Worm (Caenorhabditis elegans) whole organism, young adult: ENCODE results near the gene grl-27.
"Not testable (repeated sequence)": the region's sequence is repeated elsewhere in the genome, so short reads cannot be mapped to it uniquely, and the experiment has no call there.

Source experiments
- B0035.1 ChIP-seq: sonication (generic microtip); optimal IDR thresholded peaks from 2 replicates; lab custom pipeline; 2016; ENCODE audit warnings: missing genetic modification characterization, mild to moderate bottlenecking, missing compliant biosample characterization, missing genotype, missing genetic modification reagents
- C17E4.6 ChIP-seq: fragments of 200-800 bp; sonication (Bioruptor generic); IDR thresholded peaks from 2 replicates; pipeline ENCODE4 v1.3.6; 2022; ENCODE audit warnings: missing genetic modification reagents, missing genetic modification characterization, missing compliant biosample characterization
- F10E7.11 ChIP-seq: sonication (generic microtip); optimal IDR thresholded peaks from 2 replicates; lab custom pipeline; 2017; ENCODE audit warnings: mild to moderate bottlenecking, missing genetic modification characterization, moderate library complexity, missing compliant biosample characterization
- F39B2.1 ChIP-seq: fragments of 200-800 bp; sonication (Bioruptor generic); IDR thresholded peaks from 2 replicates; pipeline ENCODE4 v1.3.6; 2022; ENCODE audit warnings: missing genetic modification reagents, missing genetic modification characterization, missing compliant biosample characterization
- F57A8.1 ChIP-seq: fragments of 200-800 bp; sonication (Bioruptor generic); optimal IDR thresholded peaks from 2 replicates; lab custom pipeline; 2018; ENCODE audit warnings: mild to moderate bottlenecking, missing genetic modification characterization, moderate library complexity, missing compliant biosample characterization
- F57C9.4 ChIP-seq: sonication (generic microtip); optimal IDR thresholded peaks from 2 replicates; lab custom pipeline; 2017; ENCODE audit warnings: mild to moderate bottlenecking, missing genetic modification characterization, missing compliant biosample characterization
- athp-1 ChIP-seq: sonication (generic microtip); optimal IDR thresholded peaks from 2 replicates; lab custom pipeline; 2017; ENCODE audit warnings: mild to moderate bottlenecking, missing genetic modification characterization, missing compliant biosample characterization
- attf-3 ChIP-seq: fragments of 200-800 bp; sonication (Bioruptor generic); conservative IDR thresholded peaks from 2 replicates; pipeline ENCODE4 v1.3.6; 2022; ENCODE audit warnings: missing genetic modification reagents, missing genetic modification characterization, missing compliant biosample characterization
- ceh-58 ChIP-seq: fragments of 200-800 bp; sonication (Bioruptor generic); IDR thresholded peaks from 2 replicates; pipeline ENCODE4 v1.3.6; 2022; ENCODE audit warnings: missing genetic modification characterization, missing compliant biosample characterization
- ceh-91 ChIP-seq: fragments of 200-800 bp; sonication (Bioruptor generic); IDR thresholded peaks from 2 replicates; pipeline ENCODE4 v1.3.6; 2022; ENCODE audit warnings: missing genetic modification reagents, missing genetic modification characterization, missing compliant biosample characterization
- chd-7 ChIP-seq: sonication (generic microtip); optimal IDR thresholded peaks from 2 replicates; lab custom pipeline; 2016; ENCODE audit warnings: mild to moderate bottlenecking, missing genetic modification characterization, moderate library complexity, missing compliant biosample characterization
- dox-1 ChIP-seq: fragments of 200-800 bp; sonication (Bioruptor generic); IDR thresholded peaks from 2 replicates; pipeline ENCODE4 v1.3.6; 2022; ENCODE audit warnings: missing genetic modification reagents, missing genetic modification characterization, missing compliant biosample characterization
- egrh-3 ChIP-seq: fragments of 200-800 bp; sonication (Bioruptor generic); IDR thresholded peaks from 2 replicates; pipeline ENCODE4 v1.3.6; 2022; ENCODE audit warnings: missing genetic modification reagents, missing genetic modification characterization, missing compliant biosample characterization
- gei-17 ChIP-seq: fragments of 200-800 bp; sonication (Bioruptor generic); optimal IDR thresholded peaks from 2 replicates; lab custom pipeline; 2018; ENCODE audit warnings: mild to moderate bottlenecking, missing genetic modification characterization, missing compliant biosample characterization
- him-1 ChIP-seq: sonication (generic microtip); optimal IDR thresholded peaks from 2 replicates; lab custom pipeline; 2016; ENCODE audit warnings: missing genotype, missing genetic modification reagents, missing genetic modification characterization, missing compliant biosample characterization
- hlh-26 ChIP-seq: fragments of 200-800 bp; sonication (Bioruptor generic); conservative IDR thresholded peaks from 2 replicates; pipeline ENCODE4 v1.3.6; 2022; ENCODE audit warnings: missing genetic modification reagents, missing genetic modification characterization, missing compliant biosample characterization
- hrde-1 ChIP-seq: sonication (generic microtip); optimal IDR thresholded peaks from 2 replicates; lab custom pipeline; 2016; ENCODE audit warnings: missing genetic modification characterization, mild to moderate bottlenecking, missing compliant biosample characterization, moderate library complexity, missing genotype, missing genetic modification reagents, borderline replicate concordance
- lag-1 ChIP-seq: fragments of 200-800 bp; sonication (Bioruptor generic); IDR thresholded peaks from 2 replicates; pipeline ENCODE4 v1.3.6; 2022; ENCODE audit warnings: missing genetic modification reagents, missing genetic modification characterization, missing compliant biosample characterization
- let-526 ChIP-seq: fragments of 200-800 bp; sonication (Bioruptor generic); IDR thresholded peaks from 2 replicates; pipeline ENCODE4 v1.3.6; 2022; ENCODE audit warnings: missing genetic modification reagents, missing genetic modification characterization, missing compliant biosample characterization
- lin-54 ChIP-seq: fragments of 200-800 bp; sonication (Bioruptor generic); optimal IDR thresholded peaks from 2 replicates; lab custom pipeline; 2018; ENCODE audit warnings: mild to moderate bottlenecking, missing genetic modification characterization, missing compliant biosample characterization
- lsl-1 ChIP-seq: fragments of 200-800 bp; sonication (Bioruptor generic); optimal IDR thresholded peaks from 2 replicates; lab custom pipeline; 2018; ENCODE audit warnings: mild to moderate bottlenecking, missing genetic modification characterization, moderate library complexity, missing compliant biosample characterization
- madf-10 ChIP-seq: sonication (generic microtip); optimal IDR thresholded peaks from 2 replicates; lab custom pipeline; 2016; ENCODE audit warnings: mild to moderate bottlenecking, missing genetic modification characterization, missing compliant biosample characterization
- madf-3 ChIP-seq: fragments of 200-800 bp; sonication (Bioruptor generic); IDR thresholded peaks from 2 replicates; pipeline ENCODE4 v1.3.6; 2022; ENCODE audit warnings: missing genetic modification reagents, missing genetic modification characterization, missing compliant biosample characterization
- madf-6 ChIP-seq: fragments of 200-800 bp; sonication (Bioruptor generic); IDR thresholded peaks from 2 replicates; pipeline ENCODE4 v1.3.6; 2022; ENCODE audit warnings: missing genetic modification reagents, missing genetic modification characterization, missing compliant biosample characterization
- madf-8 ChIP-seq: fragments of 200-800 bp; sonication (Bioruptor generic); conservative IDR thresholded peaks from 2 replicates; pipeline ENCODE4 v1.3.6; 2022; ENCODE audit warnings: missing genetic modification reagents, missing genetic modification characterization, missing compliant biosample characterization
- mcd-1 ChIP-seq: fragments of 200-800 bp; sonication (Bioruptor generic); IDR thresholded peaks from 2 replicates; pipeline ENCODE4 v1.3.6; 2022; ENCODE audit warnings: missing genetic modification reagents, missing genetic modification characterization, missing compliant biosample characterization
- mes-4 ChIP-seq: sonication (generic microtip); optimal IDR thresholded peaks from 2 replicates; lab custom pipeline; 2016; ENCODE audit warnings: missing genotype, missing genetic modification characterization, missing compliant biosample characterization
- nfya-1 ChIP-seq: sonication (generic microtip); optimal IDR thresholded peaks from 2 replicates; lab custom pipeline; 2017; ENCODE audit warnings: antibody characterized with exemption, missing compliant biosample characterization, missing genetic modification characterization, borderline replicate concordance; ENCODE audit not compliant: insufficient read depth
- nhr-120 ChIP-seq: fragments of 200-800 bp; sonication (Bioruptor generic); IDR thresholded peaks from 2 replicates; pipeline ENCODE4 v1.3.6; 2022; ENCODE audit warnings: missing genetic modification characterization, missing compliant biosample characterization
- nhr-27 ChIP-seq: fragments of 200-800 bp; sonication (Bioruptor generic); optimal IDR thresholded peaks from 2 replicates; lab custom pipeline; 2018; ENCODE audit warnings: mild to moderate bottlenecking, missing genetic modification characterization, moderate library complexity, missing compliant biosample characterization
- pbrm-1 ChIP-seq: fragments of 200-800 bp; sonication (Bioruptor generic); IDR thresholded peaks from 2 replicates; pipeline ENCODE4 v1.3.6; 2022; ENCODE audit warnings: missing genetic modification reagents, missing genetic modification characterization, missing compliant biosample characterization
- snpc-1.1 ChIP-seq: sonication (generic microtip); optimal IDR thresholded peaks from 2 replicates; lab custom pipeline; 2017; ENCODE audit warnings: missing genetic modification characterization, mild to moderate bottlenecking, missing compliant biosample characterization, antibody characterized with exemption, moderate library complexity, missing genotype, missing genetic modification reagents; ENCODE audit not compliant: insufficient read depth
- snpc-1.3 ChIP-seq: sonication (generic microtip); optimal IDR thresholded peaks from 2 replicates; lab custom pipeline; 2017; ENCODE audit warnings: missing genetic modification characterization, mild to moderate bottlenecking, missing compliant biosample characterization, antibody characterized with exemption, moderate library complexity, missing genotype, missing genetic modification reagents; ENCODE audit not compliant: insufficient read depth
- snpc-4 ChIP-seq, 5 experiments: fragments of 150-350 bp in 1 of 5; sonication (generic microtip) in 4 of 5; optimal IDR thresholded peaks; 2 replicates each; lab custom pipeline; 2014 to 2018; ENCODE audit warnings: missing genetic modification characterization in 5 of 5, missing biosample characterization in 3 of 5, antibody characterized with exemption in 2 of 5, mild to moderate bottlenecking in 2 of 5, missing compliant biosample characterization in 2 of 5, missing genotype in 2 of 5, moderate library complexity in 2 of 5, missing genetic modification reagents in 1 of 5
- sptf-2 ChIP-seq: fragments of 200-800 bp; sonication (Bioruptor generic); optimal IDR thresholded peaks from 2 replicates; lab custom pipeline; 2018; ENCODE audit warnings: mild to moderate bottlenecking, missing genetic modification characterization, missing compliant biosample characterization
- zfh-2 ChIP-seq: fragments of 200-800 bp; sonication (Bioruptor generic); conservative IDR thresholded peaks from 2 replicates; pipeline ENCODE4 v1.3.6; 2022; ENCODE audit warnings: missing genetic modification reagents, missing genetic modification characterization, missing compliant biosample characterization
- ztf-28 ChIP-seq: fragments of 200-800 bp; sonication (Bioruptor generic); IDR thresholded peaks from 2 replicates; pipeline ENCODE4 v1.3.6; 2022; ENCODE audit warnings: missing genetic modification reagents, missing genetic modification characterization, missing compliant biosample characterization

The grl-27 gene

ce11 chrV:3578813-3579212 lies 3.2 kb upstream of the grl-27 start, which contains the start of gene pygl-1 (continued):
- no peak for TF ChIP-seq F10E7.11 (tag; lab: Kevin White, UChicago)
- peak; percentile 97 for TF ChIP-seq madf-8 (GFP tag; lab: Robert Waterston, UW)
- TF ChIP-seq dox-1 (GFP tag; lab: Robert Waterston, UW) = peak; percentile 87
- peak; percentile 94 for TF ChIP-seq lin-54
- TF ChIP-seq B0035.1 (tag; lab: Kevin White, UChicago) = no peak
- TF ChIP-seq sptf-2 (GFP tag; lab: Kevin White, UChicago) = no peak
- TF ChIP-seq ztf-28 (GFP tag; lab: Robert Waterston, UW) = peak; percentile 69; the same call in 1 of the 2 replicates
- TF ChIP-seq lag-1 (GFP tag; lab: Robert Waterston, UW) = no peak
- peak; percentile 85 for TF ChIP-seq C17E4.6 (GFP tag; lab: Robert Waterston, UW)
- TF ChIP-seq him-1 (tag; lab: Kevin White, UChicago) = peak; percentile 57
- peak; percentile 74; the same call in 1 of the 2 replicates for TF ChIP-seq pbrm-1 (GFP tag; lab: Robert Waterston, UW)
- no peak for TF ChIP-seq nhr-120
- TF ChIP-seq snpc-4 (GFP tag; optimal IDR thresholded peaks at IDR 0.05; lab: Kevin White, UChicago) = peak; percentile 27
- TF ChIP-seq snpc-4 (tag; optimal IDR thresholded peaks at IDR 0.05; lab: Kevin White, UChicago) = peak in 2 of 4 experiments; percentile 35 to 65
- TF ChIP-seq let-526 (GFP tag; lab: Robert Waterston, UW) = no peak
- TF ChIP-seq snpc-1.1 (tag; lab: Kevin White, UChicago) = peak; percentile 63
- TF ChIP-seq mes-4 = no peak
- no peak for TF ChIP-seq F57C9.4
- no peak for TF ChIP-seq chd-7 (tag; lab: Kevin White, UChicago)
- TF ChIP-seq F57A8.1 (GFP tag; lab: Kevin White, UChicago) = no peak
- peak; percentile 12; the same call in 1 of the 2 replicates for TF ChIP-seq egrh-3 (GFP tag; lab: Robert Waterston, UW)
- TF ChIP-seq madf-3 = peak; percentile 90
- no peak for TF ChIP-seq nhr-27
- peak; percentile 99 for TF ChIP-seq ceh-91 (GFP tag; lab: Robert Waterston, UW)
- TF ChIP-seq madf-6 (GFP tag; lab: Robert Waterston, UW) = peak; percentile 99
- no peak for TF ChIP-seq zfh-2 (GFP tag; lab: Robert Waterston, UW)
- peak; percentile 84 for TF ChIP-seq attf-3 (GFP tag; lab: Robert Waterston, UW)
- peak; percentile 48 for TF ChIP-seq athp-1 (tag; lab: Kevin White, UChicago)
- peak; percentile 71 for TF ChIP-seq hrde-1 (tag; lab: Kevin White, UChicago)
- peak; percentile 92 for TF ChIP-seq snpc-1.3 (tag; lab: Kevin White, UChicago)
- TF ChIP-seq nfya-1 (tag; lab: Kevin White, UChicago) = no peak
- peak; percentile 99 for TF ChIP-seq lsl-1
- TF ChIP-seq mcd-1 (GFP tag; lab: Robert Waterston, UW) = peak; percentile 73
- TF ChIP-seq F39B2.1 = no peak
- no peak for TF ChIP-seq hlh-26 (GFP tag; lab: Robert Waterston, UW)
- TF ChIP-seq ceh-58 (GFP tag; lab: Robert Waterston, UW) = no peak

DNA sequence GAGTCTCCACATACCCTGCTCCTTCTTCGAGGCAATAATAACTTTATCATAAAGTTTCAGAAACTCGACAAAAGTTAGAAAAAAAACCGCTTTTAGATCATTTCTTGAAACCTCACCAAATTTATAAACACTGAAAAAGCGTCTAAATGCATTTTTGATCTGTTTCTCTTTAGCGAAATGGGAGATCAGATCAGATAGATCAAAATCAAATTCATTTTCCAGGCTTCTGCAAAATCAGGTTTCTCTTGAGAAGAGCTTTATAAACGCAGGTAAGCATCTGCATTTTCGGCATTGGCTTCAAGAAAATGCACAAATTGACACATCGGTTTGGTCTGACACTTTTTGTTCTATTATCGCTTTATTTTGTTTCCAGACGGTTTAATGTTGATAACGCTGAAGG lies 3.3 kb downstream of the grl-27 start, which contains the start of gene F40C5.1:
TSS of gene F40C5.1 (plus strand) at position 301 of the 400 bp plus-strand sequence.
- not testable (repeated sequence) for TF ChIP-seq gei-17 (GFP tag; lab: Kevin White, UChicago); madf-10 (tag; lab: Kevin White, UChicago); C17E4.6 (GFP tag; lab: Robert Waterston, UW)
